Worm (Caenorhabditis elegans) whole organism, L1 larva: ENCODE results near the gene pgp-7.
A peak's percentile ranks its signal among the peaks of the same experiment; 100 is the strongest.

ENCODE experiments used
- C04F5.9 ChIP-seq: sonication (generic microtip); optimal IDR thresholded peaks from 2 replicates; lab custom pipeline; 2016; ENCODE audit warnings: missing genetic modification characterization, missing compliant biosample characterization
- C16A3.4 ChIP-seq: fragments of 150-350 bp; optimal IDR thresholded peaks from 2 replicates; lab custom pipeline; 2014; ENCODE audit warnings: missing biosample characterization, missing genetic modification characterization
- F16B12.6 ChIP-seq: fragments of 150-350 bp; optimal IDR thresholded peaks from 2 replicates; lab custom pipeline; 2014; ENCODE audit warnings: missing biosample characterization, missing genetic modification characterization
- ama-1 ChIP-seq: fragments of 150-350 bp; optimal IDR thresholded peaks from 2 replicates; lab custom pipeline; 2014
- ceh-82 ChIP-seq, 3 experiments: fragments of 150-350 bp in 1 of 3; sonication (generic microtip) in 2 of 3; optimal IDR thresholded peaks; 2 replicates each; lab custom pipeline; 2014 to 2017; ENCODE audit warnings: missing biosample characterization in 3 of 3, missing genetic modification characterization in 3 of 3
- ceh-88 ChIP-seq: fragments of 200-800 bp; sonication (Bioruptor generic); IDR thresholded peaks from 2 replicates; pipeline ENCODE4 v1.3.6; 2022; ENCODE audit warnings: missing genetic modification characterization, missing compliant biosample characterization
- ceh-90 ChIP-seq: sonication (generic microtip); optimal IDR thresholded peaks from 2 replicates; lab custom pipeline; 2016; ENCODE audit warnings: missing genetic modification characterization, missing compliant biosample characterization
- dsc-1 ChIP-seq: sonication (generic microtip); optimal IDR thresholded peaks from 2 replicates; lab custom pipeline; 2016; ENCODE audit warnings: mild to moderate bottlenecking, missing genetic modification characterization, missing compliant biosample characterization
- efl-1 ChIP-seq, 4 experiments: fragments of 150-350 bp; optimal IDR thresholded peaks in 3 of 4; peaks in 1 of 4; 1 replicate in 1 of 4; 2 replicates in 3 of 4; lab custom pipeline; 2014; ENCODE audit warnings: missing biosample characterization in 2 of 4, missing genetic modification characterization in 2 of 4, missing genetic modification reagents in 2 of 4
- elt-2 ChIP-seq: sonication (generic microtip); optimal IDR thresholded peaks from 2 replicates; lab custom pipeline; 2016; ENCODE audit warnings: missing genetic modification characterization, mild to moderate bottlenecking, inconsistent platforms, missing compliant biosample characterization, missing genetic modification reagents
- fkh-8 ChIP-seq: sonication (generic microtip); optimal IDR thresholded peaks from 2 replicates; lab custom pipeline; 2016; ENCODE audit warnings: mild to moderate bottlenecking, missing genetic modification characterization, missing compliant biosample characterization
- grh-1 ChIP-seq: fragments of 200-800 bp; sonication (Bioruptor generic); IDR thresholded peaks from 2 replicates; pipeline ENCODE4 v1.3.6; 2022; ENCODE audit warnings: missing genetic modification reagents, missing genetic modification characterization, missing compliant biosample characterization
- isw-1 ChIP-seq: fragments of 200-800 bp; sonication (Bioruptor generic); IDR thresholded peaks from 2 replicates; pipeline ENCODE4 v1.3.6; 2022; ENCODE audit warnings: missing genetic modification characterization, missing compliant biosample characterization
- lin-14 ChIP-seq: fragments of 200-800 bp; sonication (Bioruptor generic); optimal IDR thresholded peaks from 2 replicates; lab custom pipeline; 2018; ENCODE audit warnings: mild to moderate bottlenecking, missing genetic modification characterization, moderate library complexity, missing compliant biosample characterization
- lin-35 ChIP-seq, 2 experiments: fragments of 150-350 bp; optimal IDR thresholded peaks; 2 replicates each; lab custom pipeline; 2014; ENCODE audit warnings: missing biosample characterization in 2 of 2, missing genetic modification characterization in 2 of 2, missing genetic modification reagents in 2 of 2
- lsy-2 ChIP-seq, 2 experiments: fragments of 150-350 bp; optimal IDR thresholded peaks; 2 replicates each; lab custom pipeline; 2014; ENCODE audit warnings: missing biosample characterization in 2 of 2, missing genetic modification characterization in 2 of 2
- mab-9 ChIP-seq: fragments of 200-800 bp; sonication (Bioruptor generic); IDR thresholded peaks from 2 replicates; pipeline ENCODE4 v1.3.6; 2022; ENCODE audit warnings: missing genetic modification reagents, missing genetic modification characterization, missing compliant biosample characterization
- mdl-1 ChIP-seq, 2 experiments: fragments of 150-350 bp; optimal IDR thresholded peaks; 2 replicates each; lab custom pipeline; 2014 to 2017; ENCODE audit warnings: missing biosample characterization in 2 of 2, missing genetic modification characterization in 2 of 2, inconsistent platforms in 1 of 2
- mep-1 ChIP-seq: fragments of 150-350 bp; optimal IDR thresholded peaks from 2 replicates; lab custom pipeline; 2014; ENCODE audit warnings: missing biosample characterization, missing genetic modification characterization
- nhr-11 ChIP-seq: fragments of 150-350 bp; optimal IDR thresholded peaks from 2 replicates; lab custom pipeline; 2014; ENCODE audit warnings: missing biosample characterization, missing genetic modification characterization
- nhr-19 ChIP-seq: fragments of 200-800 bp; sonication (Bioruptor generic); conservative IDR thresholded peaks from 2 replicates; pipeline ENCODE4 v1.3.6; 2022; ENCODE audit warnings: missing genetic modification characterization, missing compliant biosample characterization
- nhr-20 ChIP-seq: sonication (generic microtip); optimal IDR thresholded peaks from 2 replicates; lab custom pipeline; 2016; ENCODE audit warnings: mild to moderate bottlenecking, missing genetic modification characterization, missing compliant biosample characterization
- nhr-47 ChIP-seq: sonication (generic microtip); optimal IDR thresholded peaks from 2 replicates; lab custom pipeline; 2016; ENCODE audit warnings: mild to moderate bottlenecking, missing genetic modification characterization, moderate library complexity, missing compliant biosample characterization
- nhr-71 ChIP-seq: sonication (generic microtip); optimal IDR thresholded peaks from 2 replicates; lab custom pipeline; 2016; ENCODE audit warnings: mild to moderate bottlenecking, missing genetic modification characterization, moderate library complexity, missing compliant biosample characterization
- nhr-76 ChIP-seq: sonication (generic microtip); optimal IDR thresholded peaks from 2 replicates; lab custom pipeline; 2017; ENCODE audit warnings: missing biosample characterization, missing genetic modification characterization
- nhr-85 ChIP-seq: sonication (generic microtip); peaks from one replicate; lab custom pipeline; 2016; ENCODE audit warnings: missing genetic modification characterization, inconsistent platforms, missing compliant biosample characterization
- nhr-90 ChIP-seq: sonication (generic microtip); optimal IDR thresholded peaks from 2 replicates; lab custom pipeline; 2016; ENCODE audit warnings: mild to moderate bottlenecking, missing genetic modification characterization, missing compliant biosample characterization; ENCODE audit not compliant: poor library complexity
- pax-3 ChIP-seq: fragments of 200-800 bp; sonication (Bioruptor generic); optimal IDR thresholded peaks from 2 replicates; lab custom pipeline; 2018; ENCODE audit warnings: mild to moderate bottlenecking, missing genetic modification characterization, moderate library complexity, missing compliant biosample characterization
- rnt-1 ChIP-seq: sonication (generic microtip); optimal IDR thresholded peaks from 2 replicates; lab custom pipeline; 2016; ENCODE audit warnings: mild to moderate bottlenecking, missing genetic modification characterization, moderate library complexity, missing compliant biosample characterization
- snpc-4 ChIP-seq: fragments of 150-350 bp; optimal IDR thresholded peaks from 2 replicates; lab custom pipeline; 2014; ENCODE audit warnings: missing biosample characterization, missing genetic modification characterization
- snu-23 ChIP-seq: sonication (generic microtip); optimal IDR thresholded peaks from 2 replicates; lab custom pipeline; 2016; ENCODE audit warnings: missing genetic modification characterization, missing compliant biosample characterization
- sptf-1 ChIP-seq: fragments of 150-350 bp; optimal IDR thresholded peaks from 2 replicates; lab custom pipeline; 2014; ENCODE audit warnings: missing biosample characterization, missing genetic modification characterization
- swsn-7 ChIP-seq: sonication (generic microtip); optimal IDR thresholded peaks from 2 replicates; lab custom pipeline; 2016; ENCODE audit warnings: missing genetic modification characterization, missing compliant biosample characterization
- tbx-2 ChIP-seq: sonication (generic microtip); optimal IDR thresholded peaks from 2 replicates; lab custom pipeline; 2016; ENCODE audit warnings: missing genetic modification characterization, missing compliant biosample characterization
- unc-130 ChIP-seq: fragments of 150-350 bp; optimal IDR thresholded peaks from 2 replicates; lab custom pipeline; 2017; ENCODE audit warnings: missing biosample characterization, missing genetic modification characterization, inconsistent platforms
- unc-86 ChIP-seq: sonication (generic microtip); optimal IDR thresholded peaks from 2 replicates; lab custom pipeline; 2016; ENCODE audit warnings: missing genetic modification characterization, missing compliant biosample characterization
- xbp-1 ChIP-seq: sonication (generic microtip); optimal IDR thresholded peaks from 2 replicates; lab custom pipeline; 2016; ENCODE audit warnings: missing genetic modification characterization, missing compliant biosample characterization
- zip-4 ChIP-seq: fragments of 200-800 bp; sonication (Bioruptor generic); optimal IDR thresholded peaks from 2 replicates; lab custom pipeline; 2018; ENCODE audit warnings: mild to moderate bottlenecking, missing genetic modification characterization, moderate library complexity, missing compliant biosample characterization
- ztf-4 ChIP-seq: fragments of 150-350 bp; optimal IDR thresholded peaks from 2 replicates; lab custom pipeline; 2014; ENCODE audit warnings: missing biosample characterization, missing genetic modification characterization

The pgp-7 gene

ce11 chrX:10837609-10838008, 32.4 kb downstream of the pgp-7 start:
- peak; percentile 62 for TF ChIP-seq dsc-1 (tag; lab: Kevin White, UChicago)
- TF ChIP-seq efl-1 (optimal IDR thresholded peaks at IDR 0.05; lab: Kevin White, UChicago), result no peak
- peak in 1 of 2 experiments; percentile 79 for TF ChIP-seq efl-1 (GFP tag; optimal IDR thresholded peaks at IDR 0.05 in 1 of 2; lab: Kevin White, UChicago)
- TF ChIP-seq nhr-76 (tag; lab: Kevin White, UChicago), result no peak

ce11 chrX:10834568-10834967, 35.5 kb downstream of the pgp-7 start:
- TF ChIP-seq lsy-2 (tag; optimal IDR thresholded peaks at IDR 0.05; lab: Kevin White, UChicago), result no peak
- peak; percentile 21 for TF ChIP-seq rnt-1
- TF ChIP-seq efl-1 (optimal IDR thresholded peaks at IDR 0.05; lab: Kevin White, UChicago), result no peak
- TF ChIP-seq efl-1 (GFP tag; optimal IDR thresholded peaks at IDR 0.05 in 1 of 2; lab: Kevin White, UChicago), result peak in 1 of 2 experiments; percentile 39

ce11 chrX:10821160-10821559, 48.9 kb downstream of the pgp-7 start:
- peak; percentile 49 for TF ChIP-seq dsc-1 (tag; lab: Kevin White, UChicago)
- TF ChIP-seq ceh-90, result no peak
- TF ChIP-seq ceh-88 (GFP tag; lab: Robert Waterston, UW), result peak; percentile 49
- peak; percentile 69 for TF ChIP-seq nhr-47 (tag; lab: Kevin White, UChicago)
- no peak for TF ChIP-seq zip-4
- TF ChIP-seq F16B12.6 (tag; lab: Kevin White, UChicago), result no peak
- peak; percentile 48 for TF ChIP-seq nhr-90
- TF ChIP-seq elt-2 (tag; lab: Kevin White, UChicago), result peak; percentile 13
- TF ChIP-seq nhr-71 (tag; lab: Kevin White, UChicago), result peak; percentile 68
- no peak for TF ChIP-seq ztf-4
- TF ChIP-seq unc-86 (tag; lab: Kevin White, UChicago), result peak; percentile 18
- TF ChIP-seq snpc-4 (tag; lab: Kevin White, UChicago), result peak; percentile 10
- TF ChIP-seq nhr-11 (tag; lab: Kevin White, UChicago), result no peak
- TF ChIP-seq tbx-2 (tag; lab: Kevin White, UChicago), result peak; percentile 45
- peak; percentile 61 for TF ChIP-seq lin-14 (GFP tag; lab: Kevin White, UChicago)
- TF ChIP-seq ama-1 (lab: Kevin White, UChicago), result no peak
- TF ChIP-seq nhr-19 (GFP tag; lab: Robert Waterston, UW), result peak; percentile 75
- TF ChIP-seq mep-1 (tag; lab: Kevin White, UChicago), result peak; percentile 54
- no peak for TF ChIP-seq lin-35 (GFP tag; optimal IDR thresholded peaks at IDR 0.05; lab: Kevin White, UChicago)
- peak; percentile 27 for TF ChIP-seq C16A3.4 (tag; lab: Kevin White, UChicago)
- TF ChIP-seq isw-1 (GFP tag; lab: Robert Waterston, UW), result peak; percentile 24; the same call in 1 of the 2 replicates
- TF ChIP-seq grh-1 (GFP tag; lab: Robert Waterston, UW), result 0 out of 2 replicates have a peak, but pooled peaks have one; percentile 5
- peak in 1 of 2 experiments; percentile 46 for TF ChIP-seq mdl-1 (tag; optimal IDR thresholded peaks at IDR 0.05; lab: Kevin White, UChicago)
- TF ChIP-seq swsn-7, result peak; percentile 47
- no peak for TF ChIP-seq pax-3 (tag; lab: Kevin White, UChicago)
- TF ChIP-seq efl-1 (optimal IDR thresholded peaks at IDR 0.05; lab: Kevin White, UChicago), result peak in 1 of 2 experiments; percentile 4
- peak in 1 of 2 experiments; percentile 82 for TF ChIP-seq efl-1 (GFP tag; optimal IDR thresholded peaks at IDR 0.05 in 1 of 2; lab: Kevin White, UChicago)
- no peak for TF ChIP-seq sptf-1 (tag; lab: Kevin White, UChicago)
- no peak for TF ChIP-seq C04F5.9 (tag; lab: Kevin White, UChicago)
- TF ChIP-seq unc-130 (tag; lab: Kevin White, UChicago), result peak; percentile 40
- TF ChIP-seq snu-23 (GFP tag; lab: Kevin White, UChicago), result peak; percentile 72
- TF ChIP-seq ceh-82 (tag; optimal IDR thresholded peaks at IDR 0.05; lab: Kevin White, UChicago), result peak in 2 of 3 experiments; percentile 23 to 49
- TF ChIP-seq fkh-8 (tag; lab: Kevin White, UChicago), result peak; percentile 38
- peak; percentile 71 for TF ChIP-seq rnt-1
- peak; percentile 58 for TF ChIP-seq nhr-20 (tag; lab: Kevin White, UChicago)
- peak; percentile 49 for TF ChIP-seq nhr-85 (tag; lab: Kevin White, UChicago)
- TF ChIP-seq xbp-1 (tag; lab: Kevin White, UChicago), result peak; percentile 35
- TF ChIP-seq mab-9 (GFP tag; lab: Robert Waterston, UW), result peak; percentile 53; the same call in 1 of the 2 replicates
